ENCODE assay signal across 5 fruit fly cellular contexts in the genomic region with DNA sequence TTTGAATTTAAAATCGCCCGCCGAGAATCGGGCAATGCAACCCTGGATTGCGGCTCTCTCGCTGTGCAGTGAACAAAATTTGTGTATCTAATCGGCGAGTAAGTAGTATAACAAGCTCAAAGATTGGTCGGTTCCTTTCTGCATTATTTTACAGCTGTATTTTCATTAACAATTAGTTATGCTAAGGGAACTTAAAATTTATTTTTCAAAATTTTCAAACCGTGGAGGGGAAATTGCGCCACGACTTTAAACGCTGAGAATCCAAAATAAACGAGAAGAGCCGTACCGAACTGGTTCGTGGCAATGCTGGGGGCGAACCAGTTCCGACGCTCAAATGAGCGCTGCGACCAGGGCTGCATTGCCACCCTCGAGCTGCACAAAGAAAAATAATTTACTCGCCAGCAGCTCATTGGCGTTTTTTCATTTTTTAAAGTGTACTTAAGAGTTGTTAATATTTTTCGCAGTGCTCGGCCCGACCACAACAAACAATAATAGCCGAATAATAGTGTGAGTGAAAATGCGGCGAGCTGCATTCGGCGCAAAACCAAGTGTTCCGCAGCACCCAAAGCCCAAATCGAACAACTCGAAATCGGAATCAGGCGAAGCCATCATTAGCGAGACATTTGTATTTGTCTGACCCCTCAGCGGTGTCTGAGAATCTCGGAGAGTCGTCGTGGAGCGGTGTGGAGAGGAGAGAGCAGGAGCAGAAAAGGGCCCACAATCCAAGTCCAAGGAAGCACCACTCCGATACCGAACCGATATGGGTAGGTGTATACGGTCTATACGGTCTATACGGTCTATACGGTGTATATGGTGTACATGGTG.
TF ChIP-seq lines count a peak whose summit lies in the region.

zf30C (plus strand) TSS at position 353 of the 825 bp plus-strand sequence.

TF ChIP-seq in whole organism, adult, 20 proteins besides CTCF, POLR2A, EP300 and RAD21 (continued from another document):
- TF ChIP-seq ovo (GFP tag; optimal IDR thresholded peaks at IDR 0.05; lab: Kevin White, UChicago) (peak; percentile 81), Crg-1 (GFP tag; optimal IDR thresholded peaks at IDR 0.05; lab: Kevin White, UChicago) (peak; percentile 83), CG5204 (GFP tag; optimal IDR thresholded peaks at IDR 0.05; lab: Kevin White, UChicago) (peak; percentile 92), Mnt (GFP tag; optimal IDR thresholded peaks at IDR 0.05; lab: Kevin White, UChicago) (peak; percentile 88)

TF ChIP-seq in whole organism, embryonic, 481 proteins besides CTCF, POLR2A, EP300 and RAD21 (continued from another document and continues in another):
- TF ChIP-seq sna (GFP tag; IDR thresholded peaks at IDR 0.05; lab: Robert Waterston, UW; ENCODE audit: partially characterized antibody) (no peak), Stat92E (GFP tag; optimal IDR thresholded peaks at IDR 0.05; lab: Kevin White, UChicago) (peak in 1 of 3 experiments; percentile 33), Dfd (GFP tag; optimal IDR thresholded peaks at IDR 0.05; lab: Kevin White, UChicago) (no peak), CG9797 (GFP tag; optimal IDR thresholded peaks at IDR 0.05; lab: Kevin White, UChicago) (peak; percentile 3), pnt (GFP tag; optimal IDR thresholded peaks at IDR 0.05; lab: Kevin White, UChicago) (peak; percentile 90), lbe (GFP tag; optimal IDR thresholded peaks at IDR 0.05; lab: Kevin White, UChicago) (peak; percentile 73), CG10979 (tag; optimal IDR thresholded peaks at IDR 0.05; lab: Kevin White, UChicago) (peak; percentile 54), pzg (GFP tag; optimal IDR thresholded peaks at IDR 0.05; lab: Kevin White, UChicago) (peak; percentile 71), CG12659 (GFP tag; optimal IDR thresholded peaks at IDR 0.05; lab: Kevin White, UChicago) (peak; percentile 91), otp (GFP tag; IDR thresholded peaks at IDR 0.05; lab: Robert Waterston, UW) (peak; percentile 84), dati (GFP tag; IDR thresholded peaks at IDR 0.05; lab: Robert Waterston, UW) (peak; percentile 55; the same call in 1 of the 2 replicates), CG12104 (GFP tag; optimal IDR thresholded peaks at IDR 0.05; lab: Kevin White, UChicago) (peak; percentile 67), sd (tag; optimal IDR thresholded peaks at IDR 0.05; lab: Kevin White, UChicago) (no peak), Myb (GFP tag; optimal IDR thresholded peaks at IDR 0.05; lab: Kevin White, UChicago) (peak; percentile 83), BEAF-32 (GFP tag; optimal IDR thresholded peaks at IDR 0.05; lab: Kevin White, UChicago) (peak; percentile 55), esg (GFP tag; conservative IDR thresholded peaks at IDR 0.05; lab: Robert Waterston, UW) (peak; percentile 49; the same call in 1 of the 2 replicates), rib (GFP tag; IDR thresholded peaks at IDR 0.05; lab: Robert Waterston, UW) (peak; percentile 47), Fer3 (tag; optimal IDR thresholded peaks at IDR 0.05; lab: Kevin White, UChicago) (peak; percentile 75), exex (tag; optimal IDR thresholded peaks at IDR 0.05; lab: Kevin White, UChicago) (peak; percentile 37), CG31441 (GFP tag; IDR thresholded peaks at IDR 0.05; lab: Robert Waterston, UW) (peak; percentile 44), CHES-1-like (GFP tag; optimal IDR thresholded peaks at IDR 0.05; lab: Kevin White, UChicago) (peak; percentile 93), slp2 (GFP tag; optimal IDR thresholded peaks at IDR 0.05; lab: Kevin White, UChicago) (peak; percentile 87), Aef1 (GFP tag; IDR thresholded peaks at IDR 0.05; lab: Robert Waterston, UW) (peak; percentile 87), btn (GFP tag; optimal IDR thresholded peaks at IDR 0.05; lab: Kevin White, UChicago) (peak; percentile 16), gsb (GFP tag; IDR thresholded peaks at IDR 0.05; lab: Robert Waterston, UW) (peak; percentile 70), CG4328 (GFP tag; optimal IDR thresholded peaks at IDR 0.05; lab: Kevin White, UChicago) (peak; percentile 75), CG10565 (GFP tag; optimal IDR thresholded peaks at IDR 0.05; lab: Kevin White, UChicago) (no peak), nmo (GFP tag; optimal IDR thresholded peaks at IDR 0.05; lab: Kevin White, UChicago) (peak; percentile 65)

TF ChIP-seq in whole organism, prepupa, 60 proteins besides CTCF, POLR2A, EP300 and RAD21 (continued from another document and continues in another):
- TF ChIP-seq CG8632 (GFP tag; optimal IDR thresholded peaks at IDR 0.05; lab: Kevin White, UChicago) (peak; percentile 80), Eip75B (GFP tag; optimal IDR thresholded peaks at IDR 0.05; lab: Kevin White, UChicago) (peak; percentile 91), CG11762 (GFP tag; optimal IDR thresholded peaks at IDR 0.05; lab: Kevin White, UChicago; ENCODE audit: insufficient read depth) (peak; percentile 72), CG31627 (GFP tag; optimal IDR thresholded peaks at IDR 0.05; lab: Kevin White, UChicago) (peak; percentile 94), Blimp-1 (GFP tag; optimal IDR thresholded peaks at IDR 0.05; lab: Kevin White, UChicago) (peak; percentile 23), CG6276 (GFP tag; optimal IDR thresholded peaks at IDR 0.05; lab: Kevin White, UChicago) (peak; percentile 67), Ets96B (tag; optimal IDR thresholded peaks at IDR 0.05; lab: Kevin White, UChicago) (peak; percentile 64), fd59A (GFP tag; optimal IDR thresholded peaks at IDR 0.05; lab: Kevin White, UChicago) (peak; percentile 61), CG34406 (GFP tag; optimal IDR thresholded peaks at IDR 0.05; lab: Kevin White, UChicago) (peak; percentile 74), CG10669 (GFP tag; optimal IDR thresholded peaks at IDR 0.05; lab: Kevin White, UChicago) (peak; percentile 73), Hr39 (GFP tag; optimal IDR thresholded peaks at IDR 0.05; lab: Kevin White, UChicago) (peak; percentile 95), CG8319 (GFP tag; optimal IDR thresholded peaks at IDR 0.05; lab: Kevin White, UChicago) (peak; percentile 86), CG11294 (GFP tag; IDR thresholded peaks at IDR 0.05; lab: Robert Waterston, UW) (peak; percentile 79), svp (GFP tag; lab: Kevin White, UChicago) (peak; percentile 96), vri (GFP tag; optimal IDR thresholded peaks at IDR 0.05; lab: Kevin White, UChicago) (peak; percentile 84), CG10631 (GFP tag; optimal IDR thresholded peaks at IDR 0.05; lab: Kevin White, UChicago) (peak; percentile 91), eg (GFP tag; IDR thresholded peaks at IDR 0.05; lab: Robert Waterston, UW) (peak; percentile 92), topi (GFP tag; optimal IDR thresholded peaks at IDR 0.05; lab: Kevin White, UChicago) (peak; percentile 88), Sox15 (GFP tag; optimal IDR thresholded peaks at IDR 0.05; lab: Kevin White, UChicago) (peak; percentile 80), Met (GFP tag; optimal IDR thresholded peaks at IDR 0.05; lab: Kevin White, UChicago) (peak; percentile 89), Hr38 (GFP tag; optimal IDR thresholded peaks at IDR 0.05; lab: Kevin White, UChicago) (peak; percentile 91), dac (GFP tag; optimal IDR thresholded peaks at IDR 0.05; lab: Kevin White, UChicago) (peak; percentile 81), spab (GFP tag; optimal IDR thresholded peaks at IDR 0.05; lab: Kevin White, UChicago) (peak; percentile 57), CG3919 (GFP tag; optimal IDR thresholded peaks at IDR 0.05; lab: Kevin White, UChicago) (peak; percentile 96), Sox14 (GFP tag; optimal IDR thresholded peaks at IDR 0.05; lab: Kevin White, UChicago) (peak; percentile 94), CG15336 (GFP tag; IDR thresholded peaks at IDR 0.05; lab: Robert Waterston, UW) (peak; percentile 75), Eip78C (GFP tag; lab: Kevin White, UChicago) (peak; percentile 96), Smox (GFP tag; optimal IDR thresholded peaks at IDR 0.05; lab: Kevin White, UChicago) (peak; percentile 87), Ets21C (GFP tag; optimal IDR thresholded peaks at IDR 0.05; lab: Kevin White, UChicago) (peak; percentile 87), acj6 (GFP tag; optimal IDR thresholded peaks at IDR 0.05; lab: Kevin White, UChicago) (peak; percentile 90)

TF ChIP-seq in whole organism, pupa, 21 proteins besides CTCF, POLR2A, EP300 and RAD21 (continued from another document):
- TF ChIP-seq CG9948 (tag; optimal IDR thresholded peaks at IDR 0.05; lab: Kevin White, UChicago) (peak; percentile 62), fd96Ca (GFP tag; IDR thresholded peaks at IDR 0.05; lab: Robert Waterston, UW) (peak; percentile 89), Snoo (tag; optimal IDR thresholded peaks at IDR 0.05; lab: Kevin White, UChicago) (peak; percentile 78)

TF ChIP-seq in whole organism, wandering third instar larva, 38 proteins besides CTCF, POLR2A, EP300 and RAD21 (continued from another document):
- TF ChIP-seq sv (GFP tag; optimal IDR thresholded peaks at IDR 0.05; lab: Kevin White, UChicago) (peak; percentile 84), OdsH (GFP tag; optimal IDR thresholded peaks at IDR 0.05; lab: Kevin White, UChicago) (peak; percentile 89), Rel (GFP tag; optimal IDR thresholded peaks at IDR 0.05; lab: Kevin White, UChicago) (no peak), Rel (tag; optimal IDR thresholded peaks at IDR 0.05; lab: Kevin White, UChicago) (peak; percentile 12), lola (GFP tag; optimal IDR thresholded peaks at IDR 0.05; lab: Kevin White, UChicago) (no peak), CG9705 (GFP tag; optimal IDR thresholded peaks at IDR 0.05; lab: Kevin White, UChicago) (peak; percentile 59), Hr78 (GFP tag; optimal IDR thresholded peaks at IDR 0.05; lab: Kevin White, UChicago) (no peak), Dif (GFP tag; optimal IDR thresholded peaks at IDR 0.05; lab: Kevin White, UChicago; ENCODE audit: partially characterized antibody) (no peak), ey (GFP tag; optimal IDR thresholded peaks at IDR 0.05; lab: Kevin White, UChicago) (peak; percentile 94), foxo (GFP tag; optimal IDR thresholded peaks at IDR 0.05; lab: Kevin White, UChicago) (peak; percentile 44 to 96), dmrt93B (GFP tag; optimal IDR thresholded peaks at IDR 0.05; lab: Kevin White, UChicago) (peak; percentile 58), Myc (optimal IDR thresholded peaks at IDR 0.05; lab: Kevin White, UChicago) (peak; percentile 65), woc (GFP tag; optimal IDR thresholded peaks at IDR 0.05; lab: Kevin White, UChicago) (peak; percentile 74), Abd-B (GFP tag; optimal IDR thresholded peaks at IDR 0.05; lab: Kevin White, UChicago) (no peak), Hr83 (GFP tag; optimal IDR thresholded peaks at IDR 0.05; lab: Kevin White, UChicago; ENCODE audit: poor library complexity, severe bottlenecking) (peak; percentile 99), dl (GFP tag; optimal IDR thresholded peaks at IDR 0.05; lab: Kevin White, UChicago; ENCODE audit: insufficient read depth in 1 of 2, partially characterized antibody in 2 of 2) (no peak), Mio (GFP tag; optimal IDR thresholded peaks at IDR 0.05; lab: Kevin White, UChicago) (peak; percentile 61), Jra (GFP tag; optimal IDR thresholded peaks at IDR 0.05; lab: Kevin White, UChicago) (peak; percentile 95), dsf (GFP tag; optimal IDR thresholded peaks at IDR 0.05; lab: Kevin White, UChicago; ENCODE audit: borderline replicate concordance) (peak; percentile 78)
